ENCODE assay signal across 2 fruit fly cellular contexts in genomic region chrX:254690-255089, dm6.
TF ChIP-seq lines count a peak whose summit lies in the region.

TSS of gene CG42376 (plus strand) at chrX:254876.

- no peak for TF ChIP-seq CTCF in whole organism, embryonic (GFP tag; optimal IDR thresholded peaks at IDR 0.05; lab: Kevin White, UChicago)

TF ChIP-seq in whole organism, adult, 20 proteins besides CTCF, POLR2A, EP300 and RAD21:
- no peak for TF ChIP-seq Clk (GFP tag; optimal IDR thresholded peaks at IDR 0.05; lab: Kevin White, UChicago)
- TF ChIP-seq CG14711 (tag; optimal IDR thresholded peaks at IDR 0.05; lab: Kevin White, UChicago) = peak; percentile 91
- TF ChIP-seq CG7101 (tag; optimal IDR thresholded peaks at IDR 0.05; lab: Kevin White, UChicago) = no peak
- no peak for TF ChIP-seq CG12768 (GFP tag; optimal IDR thresholded peaks at IDR 0.05; lab: Kevin White, UChicago)
- no peak for TF ChIP-seq CG7045 (GFP tag; optimal IDR thresholded peaks at IDR 0.05; lab: Kevin White, UChicago)
- peak; percentile 72 for TF ChIP-seq kay (GFP tag; lab: Kevin White, UChicago; ENCODE audit: borderline replicate concordance)
- no peak for TF ChIP-seq CG11617 (GFP tag; optimal IDR thresholded peaks at IDR 0.05; lab: Kevin White, UChicago)
- TF ChIP-seq bab1 (GFP tag; optimal IDR thresholded peaks at IDR 0.05; lab: Kevin White, UChicago) = peak; percentile 45
- TF ChIP-seq tj (GFP tag; optimal IDR thresholded peaks at IDR 0.05; lab: Kevin White, UChicago) = no peak
TF ChIP-seq in whole organism, adult: peak in this region for 3.

TF ChIP-seq in whole organism, embryonic, 481 proteins besides CTCF, POLR2A, EP300 and RAD21:
- 0 out of 2 replicates have a peak, but pooled peaks have one; percentile 5 for TF ChIP-seq Rfx (GFP tag; IDR thresholded peaks at IDR 0.05; lab: Robert Waterston, UW)
- TF ChIP-seq CG43689 (GFP tag; IDR thresholded peaks at IDR 0.05; lab: Robert Waterston, UW) = no peak
- TF ChIP-seq MBD-R2 (GFP tag; IDR thresholded peaks at IDR 0.05; lab: Robert Waterston, UW) = peak; percentile 33; the same call in 1 of the 2 replicates
- peak; percentile 4 to 84 for TF ChIP-seq crp (GFP tag; optimal IDR thresholded peaks at IDR 0.05; lab: Kevin White, UChicago)
- peak; percentile 63 for TF ChIP-seq stwl (tag; optimal IDR thresholded peaks at IDR 0.05; lab: Kevin White, UChicago)
- peak; percentile 25; the same call in 1 of the 2 replicates for TF ChIP-seq CG13287 (GFP tag; IDR thresholded peaks at IDR 0.05; lab: Robert Waterston, UW; ENCODE audit: partially characterized antibody)
- peak; percentile 67 for TF ChIP-seq Dp (GFP tag; optimal IDR thresholded peaks at IDR 0.05; lab: Kevin White, UChicago)
- peak; percentile 27 for TF ChIP-seq CG1603 (tag; optimal IDR thresholded peaks at IDR 0.05; lab: Kevin White, UChicago)
- peak; percentile 75 for TF ChIP-seq E2f2 (GFP tag; IDR thresholded peaks at IDR 0.05; lab: Robert Waterston, UW)
- TF ChIP-seq CG2116 (GFP tag; optimal IDR thresholded peaks at IDR 0.05; lab: Kevin White, UChicago) = peak; percentile 46
- TF ChIP-seq Dref (GFP tag; IDR thresholded peaks at IDR 0.05; lab: Robert Waterston, UW) = peak; percentile 60
- peak; percentile 39 for TF ChIP-seq Sry-δ (GFP tag; optimal IDR thresholded peaks at IDR 0.05; lab: Kevin White, UChicago)
- peak; percentile 37 for TF ChIP-seq MESR4 (GFP tag; optimal IDR thresholded peaks at IDR 0.05; lab: Kevin White, UChicago)
- TF ChIP-seq BEAF-32 (GFP tag; optimal IDR thresholded peaks at IDR 0.05; lab: Kevin White, UChicago) = peak; percentile 11
- no peak for TF ChIP-seq Max (GFP tag; optimal IDR thresholded peaks at IDR 0.05; lab: Kevin White, UChicago)
- no peak for TF ChIP-seq HmgZ (tag; optimal IDR thresholded peaks at IDR 0.05; lab: Kevin White, UChicago)
- peak; percentile 93 for TF ChIP-seq bigmax (GFP tag; optimal IDR thresholded peaks at IDR 0.05; lab: Kevin White, UChicago)
- no peak for TF ChIP-seq Dll (GFP tag; IDR thresholded peaks at IDR 0.05; lab: Robert Waterston, UW; ENCODE audit: partially characterized antibody)
- TF ChIP-seq bsh (GFP tag; optimal IDR thresholded peaks at IDR 0.05; lab: Kevin White, UChicago) = no peak
- TF ChIP-seq CG16815 (GFP tag; optimal IDR thresholded peaks at IDR 0.05; lab: Kevin White, UChicago) = no peak
- TF ChIP-seq pzg (GFP tag; optimal IDR thresholded peaks at IDR 0.05; lab: Kevin White, UChicago) = peak; percentile 38
- TF ChIP-seq Pdp1 (GFP tag; optimal IDR thresholded peaks at IDR 0.05; lab: Kevin White, UChicago) = peak in 1 of 2 experiments; percentile 68
- TF ChIP-seq CG34224 (GFP tag; IDR thresholded peaks at IDR 0.05; lab: Robert Waterston, UW; ENCODE audit: partially characterized antibody) = peak; percentile 23; the same call in 1 of the 3 replicates
- peak; percentile 12 for TF ChIP-seq YL-1 (GFP tag; optimal IDR thresholded peaks at IDR 0.05; lab: Kevin White, UChicago)
TF ChIP-seq in whole organism, embryonic: peak in this region for 18.

Comparison
In these comparisons a context has a peak if more than half of its experiments do, and no peak if none do; other contexts are left out.
1. Of the 1 proteins assayed by ChIP-seq in both whole organism, embryonic and whole organism, adult: peak only in whole organism, embryonic: none; only in whole organism, adult: kay; in both: none; in neither: 0.